Fruit fly (Drosophila melanogaster): ENCODE data around the gene CG33777.

Gene CG33777

DNA sequence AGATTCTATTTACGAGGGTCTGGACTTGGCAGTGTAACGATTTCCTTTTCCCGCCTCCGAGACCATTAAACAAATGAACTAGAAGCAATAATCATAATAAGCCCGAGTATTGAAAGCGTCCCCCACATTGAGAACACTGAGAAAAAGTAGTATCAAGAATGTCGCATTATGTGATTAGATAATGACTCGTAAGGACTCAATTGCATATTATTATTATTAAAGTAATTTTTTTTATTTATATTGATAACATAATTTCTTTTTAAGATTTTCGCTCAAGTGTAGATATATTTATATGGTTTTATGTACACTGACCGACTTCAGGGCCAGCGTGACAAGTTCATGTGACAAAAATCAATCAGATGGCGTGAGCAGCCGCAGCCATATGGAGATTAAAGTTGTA, 48.4 kb upstream of the CG33777 start (continued):
- TF ChIP-seq gcm (GFP tag; optimal IDR thresholded peaks at IDR 0.05) (peak; percentile 20), CG14965 (GFP tag; optimal IDR thresholded peaks at IDR 0.05; ENCODE audit: borderline replicate concordance) (no peak), CG3281 (GFP tag; optimal IDR thresholded peaks at IDR 0.05) (peak; percentile 12), CG1792 (GFP tag; optimal IDR thresholded peaks at IDR 0.05) (no peak), TFAM (GFP tag; optimal IDR thresholded peaks at IDR 0.05) (no peak), CG31441 (GFP tag; IDR thresholded peaks at IDR 0.05) (peak; percentile 65; the same call in 1 of the 2 replicates), CG1832 (GFP tag; optimal IDR thresholded peaks at IDR 0.05) (no peak), CG10959 (GFP tag; IDR thresholded peaks at IDR 0.05) (no peak), Hr3 (GFP tag; optimal IDR thresholded peaks at IDR 0.05) (peak; percentile 34), Hey (tag; optimal IDR thresholded peaks at IDR 0.05) (no peak), CG17186 (GFP tag; optimal IDR thresholded peaks at IDR 0.05) (no peak), Hr51 (GFP tag; optimal IDR thresholded peaks at IDR 0.05) (peak in 1 of 2 experiments; percentile 62), h (optimal IDR thresholded peaks at IDR 0.05) (no peak), sr (GFP tag; IDR thresholded peaks at IDR 0.05) (no peak), wek (GFP tag; optimal IDR thresholded peaks at IDR 0.05) (no peak), CG10366 (GFP tag; IDR thresholded peaks at IDR 0.05) (peak; percentile 31; the same call in 1 of the 2 replicates), CG9932 (GFP tag; IDR thresholded peaks at IDR 0.05) (no peak), CG18011 (GFP tag; optimal IDR thresholded peaks at IDR 0.05) (no peak), Side (GFP tag; optimal IDR thresholded peaks at IDR 0.05) (no peak), zf30C (GFP tag; optimal IDR thresholded peaks at IDR 0.05) (no peak), hb (GFP tag; IDR thresholded peaks at IDR 0.05; ENCODE audit: partially characterized antibody) (no peak), PHDP (tag; optimal IDR thresholded peaks at IDR 0.05) (peak; percentile 68), lola (GFP tag; optimal IDR thresholded peaks at IDR 0.05) (peak in 1 of 3 experiments; percentile 13), crol (GFP tag; IDR thresholded peaks at IDR 0.05) (no peak), Opbp (GFP tag; IDR thresholded peaks at IDR 0.05; ENCODE audit: partially characterized antibody) (no peak), cas (GFP tag; IDR thresholded peaks at IDR 0.05) (no peak), Rfx (GFP tag; IDR thresholded peaks at IDR 0.05) (peak; percentile 72), Pdp1 (GFP tag; optimal IDR thresholded peaks at IDR 0.05) (no peak), Sry-β (GFP tag; optimal IDR thresholded peaks at IDR 0.05) (no peak), wdn (GFP tag; IDR thresholded peaks at IDR 0.05) (no peak), luna (GFP tag; optimal IDR thresholded peaks at IDR 0.05) (no peak), fru (optimal IDR thresholded peaks at IDR 0.05) (no peak), sna (GFP tag; IDR thresholded peaks at IDR 0.05; ENCODE audit: partially characterized antibody) (no peak), Nf-YC (tag; optimal IDR thresholded peaks at IDR 0.05) (no peak), Nf-YA (GFP tag; IDR thresholded peaks at IDR 0.05) (no peak), p53 (GFP tag; optimal IDR thresholded peaks at IDR 0.05) (no peak), yki (optimal IDR thresholded peaks at IDR 0.05) (no peak), CG8765 (GFP tag; IDR thresholded peaks at IDR 0.05) (no peak), unpg (GFP tag; optimal IDR thresholded peaks at IDR 0.05) (peak; percentile 69), CG9797 (GFP tag; optimal IDR thresholded peaks at IDR 0.05) (no peak), CG4617 (GFP tag; optimal IDR thresholded peaks at IDR 0.05; ENCODE audit: borderline replicate concordance) (no peak), Oaz (GFP tag; IDR thresholded peaks at IDR 0.05) (0 out of 2 replicates have a peak, but pooled peaks have one; percentile 28), Blimp-1 (GFP tag; optimal IDR thresholded peaks at IDR 0.05) (peak; percentile 59), caup (GFP tag; optimal IDR thresholded peaks at IDR 0.05; ENCODE audit: severe bottlenecking) (peak; percentile 37), CG2678 (tag; optimal IDR thresholded peaks at IDR 0.05) (peak; percentile 65), Xrp1 (GFP tag; IDR thresholded peaks at IDR 0.05) (peak; percentile 69), CG4820 (GFP tag; optimal IDR thresholded peaks at IDR 0.05) (peak; percentile 23), sim (GFP tag; IDR thresholded peaks at IDR 0.05) (no peak), CG18476 (GFP tag; optimal IDR thresholded peaks at IDR 0.05) (no peak), CG12942 (GFP tag; optimal IDR thresholded peaks at IDR 0.05) (no peak), lab (GFP tag; optimal IDR thresholded peaks at IDR 0.05) (peak; percentile 65)

Measured in whole organism, embryonic.